Fruit fly (Drosophila melanogaster): ENCODE results near the gene CG4119.

The CG4119 gene

DNA sequence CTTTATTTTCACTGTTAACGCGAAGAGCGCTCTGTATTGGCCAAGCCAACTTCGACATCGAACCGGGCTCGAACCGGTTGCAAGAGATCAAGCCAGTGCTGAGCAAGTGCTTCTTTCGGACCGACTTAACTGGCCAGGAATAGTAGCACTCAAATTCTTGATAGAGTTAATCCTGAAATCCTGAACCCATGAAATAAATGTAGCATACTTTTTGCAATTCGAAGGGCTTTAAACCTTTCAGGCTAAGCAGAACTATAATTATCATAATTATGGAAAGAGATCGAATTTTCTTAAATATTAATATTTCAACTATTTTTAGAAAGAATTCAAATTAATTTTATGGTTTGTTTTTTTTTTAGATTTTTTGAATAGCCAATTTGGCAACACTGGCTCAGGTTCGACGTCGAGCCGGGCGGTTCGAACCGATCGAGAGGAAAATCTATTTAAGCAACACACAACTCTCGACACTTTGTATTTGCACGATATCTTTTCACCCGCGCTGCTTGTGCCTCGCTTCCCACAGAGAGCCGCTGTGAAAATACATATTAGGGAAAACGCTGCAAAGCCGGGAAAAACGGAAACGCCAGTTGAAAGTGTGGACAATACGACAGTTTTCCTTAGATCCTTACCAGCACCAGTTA is 32.4 kb downstream of the CG4119 start, which contains the start of gene AdamTS-B (continued):
- peak; percentile 32 for TF ChIP-seq lab (GFP tag; optimal IDR thresholded peaks at IDR 0.05)
- TF ChIP-seq CG12769 (tag; optimal IDR thresholded peaks at IDR 0.05), result no peak
- no peak for TF ChIP-seq dimm (GFP tag; IDR thresholded peaks at IDR 0.05)
- TF ChIP-seq sna (GFP tag; IDR thresholded peaks at IDR 0.05; ENCODE audit: partially characterized antibody), result no peak
- TF ChIP-seq CG3847 (GFP tag; IDR thresholded peaks at IDR 0.05), result peak; percentile 35; the same call in 1 of the 2 replicates
- TF ChIP-seq nmo (GFP tag; optimal IDR thresholded peaks at IDR 0.05), result no peak
- no peak for TF ChIP-seq Eip74EF (GFP tag; optimal IDR thresholded peaks at IDR 0.05)
- TF ChIP-seq crol (GFP tag; IDR thresholded peaks at IDR 0.05), result no peak
- TF ChIP-seq Camta (GFP tag; optimal IDR thresholded peaks at IDR 0.05), result no peak
- TF ChIP-seq CG2875 (GFP tag; optimal IDR thresholded peaks at IDR 0.05), result no peak
- TF ChIP-seq gro (GFP tag; optimal IDR thresholded peaks at IDR 0.05), result no peak
- TF ChIP-seq CG4730 (GFP tag; IDR thresholded peaks at IDR 0.05), result no peak
- peak; percentile 12; the same call in 1 of the 2 replicates for TF ChIP-seq bowl (GFP tag; IDR thresholded peaks at IDR 0.05)
- TF ChIP-seq so (GFP tag; IDR thresholded peaks at IDR 0.05), result 0 out of 3 replicates have a peak, but pooled peaks have one; percentile 51
- TF ChIP-seq Nf-YB (GFP tag; optimal IDR thresholded peaks at IDR 0.05), result peak; percentile 31
- no peak for TF ChIP-seq Awh (GFP tag; IDR thresholded peaks at IDR 0.05)
- no peak for TF ChIP-seq Mad (GFP tag; optimal IDR thresholded peaks at IDR 0.05)
- no peak; the same call in 1 of the 2 replicates for TF ChIP-seq Drgx (GFP tag; IDR thresholded peaks at IDR 0.05)
- TF ChIP-seq Ssrp (tag; optimal IDR thresholded peaks at IDR 0.05), result peak; percentile 63
- TF ChIP-seq Lim3 (GFP tag; IDR thresholded peaks at IDR 0.05), result no peak
- TF ChIP-seq amos (GFP tag; IDR thresholded peaks at IDR 0.05; ENCODE audit: partially characterized antibody), result no peak
- no peak for TF ChIP-seq Atf-2 (GFP tag; optimal IDR thresholded peaks at IDR 0.05)
- no peak for TF ChIP-seq Hmx (GFP tag; optimal IDR thresholded peaks at IDR 0.05)
- peak; percentile 47 for TF ChIP-seq CG10147 (GFP tag; optimal IDR thresholded peaks at IDR 0.05)
- peak; percentile 18; the same call in 1 of the 2 replicates for TF ChIP-seq CG10366 (GFP tag; IDR thresholded peaks at IDR 0.05)
- TF ChIP-seq wor (GFP tag; IDR thresholded peaks at IDR 0.05), result peak; percentile 24; the same call in 1 of the 2 replicates
- no peak for TF ChIP-seq Hey (tag; optimal IDR thresholded peaks at IDR 0.05)
- peak; percentile 11 to 21 for TF ChIP-seq Pdp1 (GFP tag; optimal IDR thresholded peaks at IDR 0.05)
- TF ChIP-seq hb (GFP tag; IDR thresholded peaks at IDR 0.05; ENCODE audit: partially characterized antibody), result no peak
- peak; percentile 41 for TF ChIP-seq Xbp1 (GFP tag; optimal IDR thresholded peaks at IDR 0.05)
- no peak for TF ChIP-seq CG8478 (optimal IDR thresholded peaks at IDR 0.05)
- no peak for TF ChIP-seq HLH4C (GFP tag; IDR thresholded peaks at IDR 0.05; ENCODE audit: partially characterized antibody)
- TF ChIP-seq CG11456 (GFP tag; IDR thresholded peaks at IDR 0.05), result 0 out of 3 replicates have a peak, but pooled peaks have one; percentile 40
- TF ChIP-seq CG10959 (GFP tag; IDR thresholded peaks at IDR 0.05), result no peak
- no peak for TF ChIP-seq Mes4 (GFP tag; optimal IDR thresholded peaks at IDR 0.05)
- no peak for TF ChIP-seq GATAe (GFP tag; conservative IDR thresholded peaks at IDR 0.05)
- no peak for TF ChIP-seq fd64A (GFP tag; optimal IDR thresholded peaks at IDR 0.05)
- TF ChIP-seq dati (GFP tag; IDR thresholded peaks at IDR 0.05), result no peak
- TF ChIP-seq CG3726 (GFP tag; IDR thresholded peaks at IDR 0.05), result no peak
- TF ChIP-seq exex (tag; optimal IDR thresholded peaks at IDR 0.05), result no peak
- no peak for TF ChIP-seq az2 (GFP tag; optimal IDR thresholded peaks at IDR 0.05)
- no peak for TF ChIP-seq CG6683 (GFP tag; optimal IDR thresholded peaks at IDR 0.05)
- no peak for TF ChIP-seq sim (GFP tag; IDR thresholded peaks at IDR 0.05)
- peak; percentile 55 for TF ChIP-seq CG13296 (GFP tag; optimal IDR thresholded peaks at IDR 0.05)
- peak; percentile 16 for TF ChIP-seq tio (GFP tag; optimal IDR thresholded peaks at IDR 0.05)
- no peak for TF ChIP-seq slou (GFP tag; optimal IDR thresholded peaks at IDR 0.05)
- no peak for TF ChIP-seq gfzf (GFP tag; optimal IDR thresholded peaks at IDR 0.05)
- TF ChIP-seq seq (GFP tag; IDR thresholded peaks at IDR 0.05), result peak; percentile 34; the same call in 1 of the 2 replicates
- no peak for TF ChIP-seq tll (GFP tag; optimal IDR thresholded peaks at IDR 0.05)
- no peak for TF ChIP-seq Poxn (GFP tag; IDR thresholded peaks at IDR 0.05)

All from whole organism, embryonic.